Worm (Caenorhabditis elegans): ENCODE data around the gene C02B4.3.

The C02B4.3 gene

DNA sequence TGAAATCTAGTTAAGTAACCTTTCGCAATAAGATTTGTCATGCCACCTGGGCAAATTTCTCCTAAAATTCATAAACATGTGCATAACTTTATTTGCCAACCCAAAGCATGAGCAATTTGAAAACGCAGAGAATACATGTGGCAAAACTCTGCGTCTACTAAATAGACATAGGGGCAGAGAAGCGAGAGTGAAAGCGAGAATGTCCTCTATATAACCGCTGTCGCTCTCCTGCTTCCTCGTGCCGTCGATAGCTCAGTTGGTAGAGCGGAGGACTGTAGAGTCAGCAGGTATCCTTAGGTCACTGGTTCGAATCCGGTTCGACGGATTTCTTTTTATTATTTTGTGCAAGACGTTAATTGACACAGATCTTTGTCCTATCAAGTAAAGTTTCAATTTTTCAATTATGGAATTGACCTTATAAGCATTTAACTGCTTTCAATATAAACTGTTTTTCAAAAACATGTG, 5.4 kb upstream of the C02B4.3 start (continued):
- TF ChIP-seq nhr-84 (tag; optimal IDR thresholded peaks at IDR 0.05) (no peak), ceh-82 (tag; optimal IDR thresholded peaks at IDR 0.05) (peak; percentile 61 to 77 (median 69)), nhr-237 (tag; optimal IDR thresholded peaks at IDR 0.05) (no peak), jun-1 (tag; optimal IDR thresholded peaks at IDR 0.05) (peak; percentile 40), mab-9 (GFP tag; IDR thresholded peaks at IDR 0.05) (peak; percentile 39; the same call in 1 of the 2 replicates), nhr-47 (tag; optimal IDR thresholded peaks at IDR 0.05) (peak; percentile 88), fkh-8 (tag; optimal IDR thresholded peaks at IDR 0.05) (peak; percentile 65), dsc-1 (tag; optimal IDR thresholded peaks at IDR 0.05) (peak; percentile 76), ceh-63 (GFP tag; optimal IDR thresholded peaks at IDR 0.05) (no peak), zag-1 (tag; optimal IDR thresholded peaks at IDR 0.05) (no peak), sup-37 (GFP tag; optimal IDR thresholded peaks at IDR 0.05) (no peak), ztf-11 (tag; optimal IDR thresholded peaks at IDR 0.05) (peak in 1 of 2 experiments; percentile 59), nhr-20 (tag; optimal IDR thresholded peaks at IDR 0.05) (peak; percentile 75), unc-30 (tag; optimal IDR thresholded peaks at IDR 0.05) (no peak), sox-4 (tag; optimal IDR thresholded peaks at IDR 0.05) (peak; percentile 50), nhr-19 (GFP tag; conservative IDR thresholded peaks at IDR 0.05) (peak; percentile 78), egl-27 (tag; optimal IDR thresholded peaks at IDR 0.05) (peak in 1 of 2 experiments; percentile 49), nhr-77 (tag; optimal IDR thresholded peaks at IDR 0.05) (peak; percentile 65), pqm-1 (tag; optimal IDR thresholded peaks at IDR 0.05) (no peak), aha-1 (tag; optimal IDR thresholded peaks at IDR 0.05) (no peak), lin-15B (tag; optimal IDR thresholded peaks at IDR 0.05) (no peak), nhr-71 (tag; optimal IDR thresholded peaks at IDR 0.05) (peak; percentile 83), skn-1 (tag; optimal IDR thresholded peaks at IDR 0.05) (peak; percentile 8), snu-23 (GFP tag; optimal IDR thresholded peaks at IDR 0.05) (peak; percentile 88), dpl-1 (GFP tag; optimal IDR thresholded peaks at IDR 0.05) (peak in 2 of 3 experiments; percentile 20 to 32), rnt-1 (tag; optimal IDR thresholded peaks at IDR 0.05) (peak; percentile 76), lir-3 (tag; optimal IDR thresholded peaks at IDR 0.05; ENCODE audit: poor library complexity) (peak; percentile 68), grh-1 (GFP tag; IDR thresholded peaks at IDR 0.05) (peak; percentile 48; the same call in 1 of the 2 replicates), F16B12.6 (tag; optimal IDR thresholded peaks at IDR 0.05) (no peak), irx-1 (tag; optimal IDR thresholded peaks at IDR 0.05) (peak; percentile 50), nhr-11 (tag; optimal IDR thresholded peaks at IDR 0.05) (no peak), fos-1 (tag; optimal IDR thresholded peaks at IDR 0.05) (peak; percentile 42), zip-4 (GFP tag; optimal IDR thresholded peaks at IDR 0.05) (peak; percentile 36), xbp-1 (tag; optimal IDR thresholded peaks at IDR 0.05) (peak; percentile 66), efl-1 (optimal IDR thresholded peaks at IDR 0.05) (peak; percentile 17 to 18), efl-1 (GFP tag; optimal IDR thresholded peaks at IDR 0.05 in 1 of 2) (peak in 1 of 2 experiments; percentile 93), ceh-90 (tag; optimal IDR thresholded peaks at IDR 0.05) (no peak), unc-98 (GFP tag; IDR thresholded peaks at IDR 0.05) (no peak)

DNA sequence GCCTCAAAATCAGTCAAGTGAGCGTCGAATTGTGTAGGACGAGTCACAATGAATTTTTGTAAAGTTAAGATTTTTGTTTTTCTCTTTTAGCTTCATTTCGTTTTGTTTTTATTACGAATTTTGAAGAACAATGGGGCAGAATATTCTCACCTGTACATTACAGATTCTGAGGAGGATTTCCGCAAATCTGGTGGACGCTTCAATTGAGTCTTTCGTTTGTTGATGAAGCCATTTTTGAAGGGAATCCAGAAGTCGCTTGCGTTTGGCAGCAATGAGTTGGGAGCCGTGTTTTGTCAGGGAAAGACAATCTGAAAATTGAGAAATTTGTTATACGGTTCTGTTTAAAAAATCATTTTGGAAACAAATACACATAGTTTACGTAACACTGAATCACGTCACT, 4.8 kb upstream of the C02B4.3 start:
- TF ChIP-seq mab-9 (GFP tag; IDR thresholded peaks at IDR 0.05) (no peak), skn-1 (tag; optimal IDR thresholded peaks at IDR 0.05) (no peak), ets-5 (GFP tag; IDR thresholded peaks at IDR 0.05) (no peak), ceh-90 (tag; optimal IDR thresholded peaks at IDR 0.05) (no peak), lin-13 (GFP tag; optimal IDR thresholded peaks at IDR 0.05) (no peak), aha-1 (tag; optimal IDR thresholded peaks at IDR 0.05) (no peak), swsn-7 (tag; optimal IDR thresholded peaks at IDR 0.05) (no peak)

DNA sequence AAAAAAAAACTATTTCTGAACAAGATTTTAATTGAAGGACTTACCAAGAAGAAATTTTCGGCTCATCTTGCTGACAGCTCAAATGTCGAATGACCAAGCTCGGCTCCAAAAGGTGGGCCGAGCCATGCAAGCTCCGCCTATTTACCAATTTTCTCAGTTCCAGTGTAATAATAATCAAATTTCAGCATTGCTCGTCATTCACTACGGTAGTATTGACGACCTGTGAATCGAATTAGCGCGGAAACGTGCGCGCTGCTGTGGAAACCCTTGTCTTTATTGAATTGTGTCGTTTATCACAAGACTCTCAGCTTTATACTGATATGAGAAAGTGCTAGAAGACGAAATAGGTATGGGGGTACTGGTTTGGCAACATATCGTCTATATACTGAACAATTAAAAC, 3.9 kb upstream of the C02B4.3 start, which contains the start of gene nlp-76:
nlp-76 (minus strand) TSS at position 367 of the 400 bp plus-strand sequence.
- TF ChIP-seq unc-130 (tag; optimal IDR thresholded peaks at IDR 0.05) (no peak), zag-1 (tag; optimal IDR thresholded peaks at IDR 0.05) (no peak), nhr-28 (tag; optimal IDR thresholded peaks at IDR 0.05) (no peak), hlh-4 (tag; optimal IDR thresholded peaks at IDR 0.05) (no peak), ama-1 (optimal IDR thresholded peaks at IDR 0.05) (peak; percentile 81), elt-2 (tag; optimal IDR thresholded peaks at IDR 0.05) (no peak), snpc-4 (tag; optimal IDR thresholded peaks at IDR 0.05) (no peak), unc-98 (GFP tag; IDR thresholded peaks at IDR 0.05) (no peak), isw-1 (GFP tag; IDR thresholded peaks at IDR 0.05) (no peak), alr-1 (tag; optimal IDR thresholded peaks at IDR 0.05; ENCODE audit: borderline replicate concordance) (no peak), ceh-63 (GFP tag; optimal IDR thresholded peaks at IDR 0.05) (no peak), hlh-17 (GFP tag; optimal IDR thresholded peaks at IDR 0.05; ENCODE audit: borderline replicate concordance) (no peak), Y116A8C.19 (tag; optimal IDR thresholded peaks at IDR 0.05; ENCODE audit: borderline replicate concordance) (no peak), ztf-4 (tag; optimal IDR thresholded peaks at IDR 0.05) (peak; percentile 28), zip-4 (GFP tag; optimal IDR thresholded peaks at IDR 0.05) (no peak)
